In genomic region chr3L:20002482-20003234, dm6 we compare ENCODE assay signal across 2 fruit fly cellular contexts.
TF ChIP-seq lines count a peak whose summit lies in the region.

Gene CG7668 (plus strand): TSS chr3L:20002736.

TF ChIP-seq in whole organism, embryonic, 481 proteins besides CTCF, POLR2A, EP300 and RAD21 (continued from another document and continues in another):
- TF ChIP-seq CG16815 (GFP tag; optimal IDR thresholded peaks at IDR 0.05; lab: Kevin White, UChicago), result peak; percentile 81
- no peak for TF ChIP-seq crol (GFP tag; IDR thresholded peaks at IDR 0.05; lab: Robert Waterston, UW)
- TF ChIP-seq en (GFP tag; optimal IDR thresholded peaks at IDR 0.05; lab: Kevin White, UChicago), result peak; percentile 70
- TF ChIP-seq ap (GFP tag; IDR thresholded peaks at IDR 0.05; lab: Robert Waterston, UW), result peak; percentile 86
- TF ChIP-seq corto (GFP tag; optimal IDR thresholded peaks at IDR 0.05; lab: Kevin White, UChicago), result peak; percentile 52
- TF ChIP-seq CG4854 (GFP tag; optimal IDR thresholded peaks at IDR 0.05; lab: Kevin White, UChicago), result peak; percentile 78
- TF ChIP-seq insv (GFP tag; optimal IDR thresholded peaks at IDR 0.05; lab: Kevin White, UChicago), result peak in 1 of 2 experiments; percentile 64
- TF ChIP-seq Ets65A (GFP tag; lab: Kevin White, UChicago), result peak; percentile 97
- peak; percentile 89 for TF ChIP-seq salm (tag; optimal IDR thresholded peaks at IDR 0.05; lab: Kevin White, UChicago)
- no peak for TF ChIP-seq tna (GFP tag; IDR thresholded peaks at IDR 0.05; lab: Robert Waterston, UW; ENCODE audit: partially characterized antibody)
- TF ChIP-seq mld (GFP tag; IDR thresholded peaks at IDR 0.05; lab: Robert Waterston, UW; ENCODE audit: partially characterized antibody), result no peak
- TF ChIP-seq esg (GFP tag; conservative IDR thresholded peaks at IDR 0.05; lab: Robert Waterston, UW), result peak; percentile 85
- peak; percentile 90 for TF ChIP-seq sim (GFP tag; IDR thresholded peaks at IDR 0.05; lab: Robert Waterston, UW)
- TF ChIP-seq YL-1 (GFP tag; optimal IDR thresholded peaks at IDR 0.05; lab: Kevin White, UChicago), result peak; percentile 86
- TF ChIP-seq CG10209 (GFP tag; optimal IDR thresholded peaks at IDR 0.05; lab: Kevin White, UChicago), result peak; percentile 89
- TF ChIP-seq Atf-2 (GFP tag; optimal IDR thresholded peaks at IDR 0.05; lab: Kevin White, UChicago), result peak; percentile 79
- TF ChIP-seq CG7963 (GFP tag; IDR thresholded peaks at IDR 0.05; lab: Robert Waterston, UW; ENCODE audit: partially characterized antibody), result no peak
- no peak; the same call in 2 of the 3 replicates for TF ChIP-seq knrl (GFP tag; IDR thresholded peaks at IDR 0.05; lab: Robert Waterston, UW; ENCODE audit: partially characterized antibody)
- TF ChIP-seq CG1603 (tag; optimal IDR thresholded peaks at IDR 0.05; lab: Kevin White, UChicago), result peak; percentile 92
- TF ChIP-seq Hr78 (GFP tag; optimal IDR thresholded peaks at IDR 0.05; lab: Kevin White, UChicago), result no peak
- TF ChIP-seq CG8765 (GFP tag; IDR thresholded peaks at IDR 0.05; lab: Robert Waterston, UW), result peak; percentile 86
- TF ChIP-seq CG10979 (tag; optimal IDR thresholded peaks at IDR 0.05; lab: Kevin White, UChicago), result peak; percentile 91
- peak; percentile 62; the same call in 2 of the 3 replicates for TF ChIP-seq CG6175 (GFP tag; IDR thresholded peaks at IDR 0.05; lab: Robert Waterston, UW)
- no peak for TF ChIP-seq unc-4 (GFP tag; IDR thresholded peaks at IDR 0.05; lab: Robert Waterston, UW; ENCODE audit: partially characterized antibody)
- peak; percentile 68 for TF ChIP-seq CG2116 (GFP tag; optimal IDR thresholded peaks at IDR 0.05; lab: Kevin White, UChicago)
- peak; percentile 80 for TF ChIP-seq cwo (GFP tag; optimal IDR thresholded peaks at IDR 0.05; lab: Kevin White, UChicago)
- TF ChIP-seq Six4 (GFP tag; optimal IDR thresholded peaks at IDR 0.05; lab: Kevin White, UChicago), result peak; percentile 85
- TF ChIP-seq Optix (GFP tag; IDR thresholded peaks at IDR 0.05; lab: Robert Waterston, UW), result no peak
- peak; percentile 81 for TF ChIP-seq Hr3 (GFP tag; optimal IDR thresholded peaks at IDR 0.05; lab: Kevin White, UChicago)
- TF ChIP-seq Doc2 (GFP tag; IDR thresholded peaks at IDR 0.05; lab: Robert Waterston, UW), result no peak
- peak; percentile 90 for TF ChIP-seq Drgx (GFP tag; IDR thresholded peaks at IDR 0.05; lab: Robert Waterston, UW)
- TF ChIP-seq fu2 (GFP tag; optimal IDR thresholded peaks at IDR 0.05; lab: Kevin White, UChicago), result peak; percentile 81
- TF ChIP-seq CG11560 (tag; IDR thresholded peaks at IDR 0.05; lab: Robert Waterston, UW), result no peak
- no peak for TF ChIP-seq CG42726 (GFP tag; IDR thresholded peaks at IDR 0.05; lab: Robert Waterston, UW; ENCODE audit: partially characterized antibody)
- no peak for TF ChIP-seq zen2 (GFP tag; IDR thresholded peaks at IDR 0.05; lab: Robert Waterston, UW; ENCODE audit: partially characterized antibody)
- peak; percentile 77; the same call in 1 of the 2 replicates for TF ChIP-seq CG11247 (GFP tag; IDR thresholded peaks at IDR 0.05; lab: Robert Waterston, UW)
- peak; percentile 60 for TF ChIP-seq CG3163 (GFP tag; optimal IDR thresholded peaks at IDR 0.05; lab: Kevin White, UChicago)
- TF ChIP-seq CG12219 (GFP tag; optimal IDR thresholded peaks at IDR 0.05; lab: Kevin White, UChicago), result peak; percentile 87
- peak; percentile 88 for TF ChIP-seq gro (GFP tag; optimal IDR thresholded peaks at IDR 0.05; lab: Kevin White, UChicago)
- peak; percentile 83 for TF ChIP-seq Elba2 (GFP tag; optimal IDR thresholded peaks at IDR 0.05; lab: Kevin White, UChicago)
- no peak for TF ChIP-seq hbn (GFP tag; IDR thresholded peaks at IDR 0.05; lab: Robert Waterston, UW; ENCODE audit: partially characterized antibody)
- TF ChIP-seq CG11093 (GFP tag; IDR thresholded peaks at IDR 0.05; lab: Robert Waterston, UW), result peak; percentile 73; the same call in 2 of the 3 replicates
- TF ChIP-seq CG6813 (GFP tag; optimal IDR thresholded peaks at IDR 0.05; lab: Kevin White, UChicago), result peak; percentile 75
- TF ChIP-seq stwl (tag; optimal IDR thresholded peaks at IDR 0.05; lab: Kevin White, UChicago), result peak; percentile 78
- TF ChIP-seq CG8924 (tag; optimal IDR thresholded peaks at IDR 0.05; lab: Kevin White, UChicago), result peak; percentile 94
- peak; percentile 79; the same call in 1 of the 3 replicates for TF ChIP-seq C15 (GFP tag; IDR thresholded peaks at IDR 0.05; lab: Robert Waterston, UW)
- peak; percentile 55 for TF ChIP-seq psq (GFP tag; optimal IDR thresholded peaks at IDR 0.05; lab: Kevin White, UChicago)
- peak; percentile 84 for TF ChIP-seq Side (GFP tag; optimal IDR thresholded peaks at IDR 0.05; lab: Kevin White, UChicago)
- TF ChIP-seq HLH4C (GFP tag; IDR thresholded peaks at IDR 0.05; lab: Robert Waterston, UW; ENCODE audit: partially characterized antibody), result peak; percentile 44; the same call in 2 of the 3 replicates
- TF ChIP-seq Sox100B (GFP tag; optimal IDR thresholded peaks at IDR 0.05; lab: Kevin White, UChicago), result peak; percentile 83
- peak; percentile 90 for TF ChIP-seq chn (GFP tag; optimal IDR thresholded peaks at IDR 0.05; lab: Kevin White, UChicago)
- TF ChIP-seq NFAT (GFP tag; IDR thresholded peaks at IDR 0.05; lab: Robert Waterston, UW), result no peak; the same call in 1 of the 2 replicates
- TF ChIP-seq schlank (tag; optimal IDR thresholded peaks at IDR 0.05; lab: Kevin White, UChicago), result peak; percentile 84
- peak; percentile 90 for TF ChIP-seq Atf6 (GFP tag; IDR thresholded peaks at IDR 0.05; lab: Robert Waterston, UW)
- peak; percentile 47 for TF ChIP-seq CG10274 (GFP tag; optimal IDR thresholded peaks at IDR 0.05; lab: Kevin White, UChicago)
- peak; percentile 63 for TF ChIP-seq CG10462 (GFP tag; optimal IDR thresholded peaks at IDR 0.05; lab: Kevin White, UChicago)
- TF ChIP-seq wek (GFP tag; optimal IDR thresholded peaks at IDR 0.05; lab: Kevin White, UChicago), result peak; percentile 98
- TF ChIP-seq CG11504 (tag; optimal IDR thresholded peaks at IDR 0.05; lab: Kevin White, UChicago), result peak; percentile 91
- no peak; the same call in 1 of the 2 replicates for TF ChIP-seq toy (GFP tag; IDR thresholded peaks at IDR 0.05; lab: Robert Waterston, UW)
- peak; percentile 69 for TF ChIP-seq CG5245 (GFP tag; optimal IDR thresholded peaks at IDR 0.05; lab: Kevin White, UChicago)
- TF ChIP-seq ftz-f1 (GFP tag; optimal IDR thresholded peaks at IDR 0.05; lab: Kevin White, UChicago), result peak; percentile 3
- TF ChIP-seq CG2875 (GFP tag; optimal IDR thresholded peaks at IDR 0.05; lab: Kevin White, UChicago), result peak; percentile 82
- peak; percentile 64 for TF ChIP-seq CG4360 (GFP tag; IDR thresholded peaks at IDR 0.05; lab: Robert Waterston, UW)

TF ChIP-seq in whole organism, prepupa, 60 proteins besides CTCF, POLR2A, EP300 and RAD21 (continued from another document):
- TF ChIP-seq CG4318 (GFP tag; optimal IDR thresholded peaks at IDR 0.05; lab: Kevin White, UChicago) (peak; percentile 68), Met (GFP tag; optimal IDR thresholded peaks at IDR 0.05; lab: Kevin White, UChicago) (peak; percentile 92), Sox15 (GFP tag; optimal IDR thresholded peaks at IDR 0.05; lab: Kevin White, UChicago) (peak; percentile 87), CG11762 (GFP tag; optimal IDR thresholded peaks at IDR 0.05; lab: Kevin White, UChicago; ENCODE audit: insufficient read depth) (peak; percentile 85), dsx (GFP tag; optimal IDR thresholded peaks at IDR 0.05; lab: Kevin White, UChicago; ENCODE audit: poor library complexity, severe bottlenecking) (peak; percentile 91), CG32006 (GFP tag; optimal IDR thresholded peaks at IDR 0.05; lab: Kevin White, UChicago) (no peak), Ets96B (tag; optimal IDR thresholded peaks at IDR 0.05; lab: Kevin White, UChicago) (peak; percentile 93)
